Worm (Caenorhabditis elegans) whole organism, L4/young adult: Measurements from ENCODE around the gene Y57E12B.4.

ENCODE experiments used
- W03F9.2 ChIP-seq: fragments of 150-350 bp; optimal IDR thresholded peaks from 2 replicates; lab custom pipeline; 2014; ENCODE audit warnings: missing biosample characterization, missing genetic modification characterization
- dao-5 ChIP-seq: sonication (generic microtip); optimal IDR thresholded peaks from 2 replicates; lab custom pipeline; 2016; ENCODE audit warnings: missing genotype, missing genetic modification characterization, moderate library complexity, missing compliant biosample characterization
- him-1 ChIP-seq: sonication (generic microtip); optimal IDR thresholded peaks from 2 replicates; lab custom pipeline; 2016; ENCODE audit warnings: missing genotype, missing genetic modification reagents, missing genetic modification characterization, missing compliant biosample characterization

DNA sequence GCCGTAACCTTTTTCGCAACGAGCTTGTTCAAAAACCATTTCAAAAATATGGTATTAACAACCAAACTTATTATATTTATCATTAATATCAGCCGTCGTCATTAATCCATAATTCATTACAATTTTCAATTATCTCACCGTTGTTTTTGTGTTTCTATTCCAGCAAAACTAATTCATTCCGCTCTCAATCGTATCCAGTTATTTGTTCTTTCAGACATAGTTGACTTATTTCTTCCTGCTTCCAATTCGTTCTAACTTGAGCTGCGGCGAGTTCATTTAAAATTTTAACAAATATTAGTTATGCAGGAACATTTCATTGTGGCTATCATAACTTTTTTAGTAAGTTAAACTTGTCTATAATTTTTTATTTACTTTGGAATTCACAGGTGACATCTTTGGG lies 28.7 kb upstream of the Y57E12B.4 start, which contains the start of gene srx-16:
- TF ChIP-seq him-1 = no peak
- no peak for TF ChIP-seq W03F9.2 (tag; lab: Kevin White, UChicago)
- TF ChIP-seq dao-5 (tag; lab: Kevin White, UChicago) = no peak
